Fruit fly (Drosophila melanogaster): ENCODE data around the gene Trmt112.

Gene Trmt112

dm6 chr3L:21171905-21172304, 44.7 kb downstream of the Trmt112 start, which contains the start of gene Ac78C:
Ac78C (minus strand) TSS chr3L:21171930.
- TF ChIP-seq CG31441 (GFP tag; IDR thresholded peaks at IDR 0.05): no peak; the same call in 1 of the 2 replicates
- TF ChIP-seq crp (GFP tag; optimal IDR thresholded peaks at IDR 0.05): no peak
- peak; percentile 89 for TF ChIP-seq Hand (GFP tag; optimal IDR thresholded peaks at IDR 0.05)
- TF ChIP-seq HLH4C (GFP tag; IDR thresholded peaks at IDR 0.05; ENCODE audit: partially characterized antibody): peak; percentile 57; the same call in 2 of the 3 replicates
- no peak for TF ChIP-seq CG10565 (GFP tag; optimal IDR thresholded peaks at IDR 0.05)
- peak; percentile 96 for TF ChIP-seq gro (GFP tag; optimal IDR thresholded peaks at IDR 0.05)
- peak; percentile 87 for TF ChIP-seq CG12299 (tag; optimal IDR thresholded peaks at IDR 0.05)
- TF ChIP-seq CG8089 (GFP tag; optimal IDR thresholded peaks at IDR 0.05): peak; percentile 77
- TF ChIP-seq unpg (GFP tag; optimal IDR thresholded peaks at IDR 0.05): peak; percentile 89
- no peak for TF ChIP-seq zen2 (GFP tag; IDR thresholded peaks at IDR 0.05; ENCODE audit: partially characterized antibody)
- TF ChIP-seq CG3726 (GFP tag; IDR thresholded peaks at IDR 0.05): 0 out of 3 replicates have a peak, but pooled peaks have one; percentile 60
- no peak for TF ChIP-seq Hr78 (GFP tag; optimal IDR thresholded peaks at IDR 0.05)
- TF ChIP-seq CG13775 (GFP tag; optimal IDR thresholded peaks at IDR 0.05): peak; percentile 51
- peak; percentile 67 for TF ChIP-seq CG5953 (GFP tag; IDR thresholded peaks at IDR 0.05)
- TF ChIP-seq CG32532 (GFP tag; IDR thresholded peaks at IDR 0.05): peak; percentile 91
- TF ChIP-seq CG10267 (tag; optimal IDR thresholded peaks at IDR 0.05): no peak
- peak; percentile 94 for TF ChIP-seq sens (GFP tag)
- TF ChIP-seq usp (GFP tag; optimal IDR thresholded peaks at IDR 0.05): no peak
- TF ChIP-seq CG13287 (GFP tag; IDR thresholded peaks at IDR 0.05; ENCODE audit: partially characterized antibody): peak; percentile 58
- TF ChIP-seq CrebB (tag; optimal IDR thresholded peaks at IDR 0.05): peak; percentile 93
- TF ChIP-seq tin (GFP tag; optimal IDR thresholded peaks at IDR 0.05): peak; percentile 79
- TF ChIP-seq fd102C (GFP tag; optimal IDR thresholded peaks at IDR 0.05): no peak
- TF ChIP-seq NFAT (GFP tag; IDR thresholded peaks at IDR 0.05): peak; percentile 95
- peak; percentile 50 for TF ChIP-seq Ravus (GFP tag; IDR thresholded peaks at IDR 0.05)
- TF ChIP-seq Elba2 (GFP tag; optimal IDR thresholded peaks at IDR 0.05): no peak
- peak; percentile 98 for TF ChIP-seq mirr (GFP tag; optimal IDR thresholded peaks at IDR 0.05)
- TF ChIP-seq Bteb2 (GFP tag; optimal IDR thresholded peaks at IDR 0.05): peak; percentile 72
- TF ChIP-seq wdn (GFP tag; IDR thresholded peaks at IDR 0.05): peak; percentile 90
- peak; percentile 91 for TF ChIP-seq Hmr (GFP tag; optimal IDR thresholded peaks at IDR 0.05)
- no peak for TF ChIP-seq CG14860 (GFP tag; IDR thresholded peaks at IDR 0.05; ENCODE audit: partially characterized antibody)
- TF ChIP-seq pho (GFP tag; optimal IDR thresholded peaks at IDR 0.05): peak; percentile 82
- TF ChIP-seq org-1 (GFP tag; optimal IDR thresholded peaks at IDR 0.05): peak; percentile 80
- no peak for TF ChIP-seq ato (GFP tag; IDR thresholded peaks at IDR 0.05; ENCODE audit: partially characterized antibody)
- TF ChIP-seq Sin3A (optimal IDR thresholded peaks at IDR 0.05): no peak
- TF ChIP-seq ftz-f1 (GFP tag; optimal IDR thresholded peaks at IDR 0.05): peak; percentile 36
- peak; percentile 7 for TF ChIP-seq CG4617 (GFP tag; optimal IDR thresholded peaks at IDR 0.05; ENCODE audit: borderline replicate concordance)
- no peak for TF ChIP-seq CG17829 (tag; optimal IDR thresholded peaks at IDR 0.05)
- TF ChIP-seq pum (GFP tag; optimal IDR thresholded peaks at IDR 0.05): peak; percentile 84
- TF ChIP-seq CG12391 (tag; optimal IDR thresholded peaks at IDR 0.05): no peak
- TF ChIP-seq Hmx (GFP tag; optimal IDR thresholded peaks at IDR 0.05): peak; percentile 46
- TF ChIP-seq CG3838 (GFP tag; optimal IDR thresholded peaks at IDR 0.05): peak; percentile 30
- peak; percentile 64 for TF ChIP-seq tup (GFP tag; optimal IDR thresholded peaks at IDR 0.05)
- TF ChIP-seq exex (tag; optimal IDR thresholded peaks at IDR 0.05): peak; percentile 72
- peak; percentile 92 for TF ChIP-seq schlank (tag; optimal IDR thresholded peaks at IDR 0.05)
- peak; percentile 96 for TF ChIP-seq CG10543 (GFP tag; optimal IDR thresholded peaks at IDR 0.05)
- TF ChIP-seq rib (GFP tag; IDR thresholded peaks at IDR 0.05): peak; percentile 83
- no peak for TF ChIP-seq CG43689 (GFP tag; IDR thresholded peaks at IDR 0.05)
- TF ChIP-seq CG9727 (GFP tag; optimal IDR thresholded peaks at IDR 0.05): peak; percentile 14
- TF ChIP-seq CG7839 (tag; optimal IDR thresholded peaks at IDR 0.05): peak; percentile 90
- TF ChIP-seq pfk (GFP tag; optimal IDR thresholded peaks at IDR 0.05): peak; percentile 65
